Fruit fly (Drosophila melanogaster): ENCODE results near the gene TotE.

Gene TotE

dm6 chr2L:19895526-19896185 is 17.7 kb downstream of the TotE start (continued):
- peak; percentile 53 for TF ChIP-seq twi (tag; optimal IDR thresholded peaks at IDR 0.05)
- TF ChIP-seq stwl (tag; optimal IDR thresholded peaks at IDR 0.05) = no peak
- no peak for TF ChIP-seq CG8089 (GFP tag; optimal IDR thresholded peaks at IDR 0.05)
- TF ChIP-seq ato (GFP tag; IDR thresholded peaks at IDR 0.05; ENCODE audit: partially characterized antibody) = no peak
- peak; percentile 72 for TF ChIP-seq Hmr (GFP tag; optimal IDR thresholded peaks at IDR 0.05)
- no peak for TF ChIP-seq gt (GFP tag; IDR thresholded peaks at IDR 0.05)
- TF ChIP-seq kay (GFP tag; optimal IDR thresholded peaks at IDR 0.05) = peak; percentile 56
- TF ChIP-seq CTCF (GFP tag; optimal IDR thresholded peaks at IDR 0.05) = peak; percentile 39
- no peak for TF ChIP-seq her (GFP tag; optimal IDR thresholded peaks at IDR 0.05)
- TF ChIP-seq Scr (GFP tag; IDR thresholded peaks at IDR 0.05; ENCODE audit: partially characterized antibody) = no peak
- peak; percentile 53; the same call in 2 of the 3 replicates for TF ChIP-seq zfh1 (GFP tag; IDR thresholded peaks at IDR 0.05)
- TF ChIP-seq CG6791 (GFP tag; IDR thresholded peaks at IDR 0.05; ENCODE audit: partially characterized antibody) = peak; percentile 32; the same call in 1 of the 3 replicates
- peak; percentile 60; the same call in 2 of the 3 replicates for TF ChIP-seq dysf (GFP tag; IDR thresholded peaks at IDR 0.05)
- TF ChIP-seq CG1233 (GFP tag; optimal IDR thresholded peaks at IDR 0.05) = peak; percentile 78
- TF ChIP-seq CG18619 (GFP tag; optimal IDR thresholded peaks at IDR 0.05) = peak; percentile 69
- TF ChIP-seq Hr78 (GFP tag; optimal IDR thresholded peaks at IDR 0.05) = peak in 1 of 2 experiments; percentile 74
- no peak for TF ChIP-seq CG7786 (GFP tag; optimal IDR thresholded peaks at IDR 0.05)
- TF ChIP-seq CG5953 (GFP tag; IDR thresholded peaks at IDR 0.05) = no peak
- TF ChIP-seq CG13287 (GFP tag; IDR thresholded peaks at IDR 0.05; ENCODE audit: partially characterized antibody) = no peak
- no peak for TF ChIP-seq shn (GFP tag; optimal IDR thresholded peaks at IDR 0.05)
- TF ChIP-seq da (GFP tag; optimal IDR thresholded peaks at IDR 0.05) = no peak
- TF ChIP-seq emc (GFP tag; optimal IDR thresholded peaks at IDR 0.05) = no peak
- TF ChIP-seq tup (GFP tag; optimal IDR thresholded peaks at IDR 0.05) = no peak
- TF ChIP-seq GATAe (GFP tag; conservative IDR thresholded peaks at IDR 0.05) = no peak
- peak; percentile 57 for TF ChIP-seq HHEX (GFP tag; optimal IDR thresholded peaks at IDR 0.05)
- no peak for TF ChIP-seq pb (GFP tag; optimal IDR thresholded peaks at IDR 0.05)
- peak; percentile 55 for TF ChIP-seq CG14441 (GFP tag; IDR thresholded peaks at IDR 0.05)
- TF ChIP-seq sd (tag; optimal IDR thresholded peaks at IDR 0.05) = no peak
- peak; percentile 58 for TF ChIP-seq slou (GFP tag; optimal IDR thresholded peaks at IDR 0.05)
- TF ChIP-seq vnd (GFP tag; IDR thresholded peaks at IDR 0.05; ENCODE audit: partially characterized antibody) = no peak
- peak; percentile 47 for TF ChIP-seq cato (GFP tag; optimal IDR thresholded peaks at IDR 0.05; ENCODE audit: borderline replicate concordance)
- TF ChIP-seq CG10431 (GFP tag; optimal IDR thresholded peaks at IDR 0.05) = peak; percentile 73
- TF ChIP-seq lov (optimal IDR thresholded peaks at IDR 0.05) = no peak
- TF ChIP-seq lov (GFP tag; IDR thresholded peaks at IDR 0.05) = no peak
- TF ChIP-seq gcm2 (GFP tag; optimal IDR thresholded peaks at IDR 0.05) = no peak
- TF ChIP-seq CG13123 (GFP tag; optimal IDR thresholded peaks at IDR 0.05) = peak; percentile 39
- TF ChIP-seq CG8290 (GFP tag; optimal IDR thresholded peaks at IDR 0.05) = peak; percentile 70
- TF ChIP-seq CG8290 (tag; optimal IDR thresholded peaks at IDR 0.05) = peak in 1 of 2 experiments; percentile 41
- TF ChIP-seq CG32767 (GFP tag; IDR thresholded peaks at IDR 0.05) = no peak
- no peak for TF ChIP-seq CG4617 (GFP tag; optimal IDR thresholded peaks at IDR 0.05; ENCODE audit: borderline replicate concordance)
- TF ChIP-seq CG34224 (GFP tag; IDR thresholded peaks at IDR 0.05; ENCODE audit: partially characterized antibody) = no peak
- TF ChIP-seq CG4820 (GFP tag; optimal IDR thresholded peaks at IDR 0.05) = peak; percentile 65
- no peak for TF ChIP-seq gro (GFP tag; optimal IDR thresholded peaks at IDR 0.05)
- no peak for TF ChIP-seq CG8765 (GFP tag; IDR thresholded peaks at IDR 0.05)
- no peak for TF ChIP-seq CG34376 (GFP tag; optimal IDR thresholded peaks at IDR 0.05)
- no peak for TF ChIP-seq sc (optimal IDR thresholded peaks at IDR 0.05)
- TF ChIP-seq sc (GFP tag; optimal IDR thresholded peaks at IDR 0.05) = peak; percentile 87
- TF ChIP-seq CG6689 (GFP tag; IDR thresholded peaks at IDR 0.05) = peak; percentile 68
- TF ChIP-seq ERR (GFP tag; optimal IDR thresholded peaks at IDR 0.05) = no peak
- TF ChIP-seq CG9215 (GFP tag; IDR thresholded peaks at IDR 0.05) = peak; percentile 29; the same call in 1 of the 2 replicates
- no peak for TF ChIP-seq cg (GFP tag; optimal IDR thresholded peaks at IDR 0.05)

All from whole organism, embryonic.